Worm (Caenorhabditis elegans): ENCODE measurements around the gene scl-2.

DNA sequence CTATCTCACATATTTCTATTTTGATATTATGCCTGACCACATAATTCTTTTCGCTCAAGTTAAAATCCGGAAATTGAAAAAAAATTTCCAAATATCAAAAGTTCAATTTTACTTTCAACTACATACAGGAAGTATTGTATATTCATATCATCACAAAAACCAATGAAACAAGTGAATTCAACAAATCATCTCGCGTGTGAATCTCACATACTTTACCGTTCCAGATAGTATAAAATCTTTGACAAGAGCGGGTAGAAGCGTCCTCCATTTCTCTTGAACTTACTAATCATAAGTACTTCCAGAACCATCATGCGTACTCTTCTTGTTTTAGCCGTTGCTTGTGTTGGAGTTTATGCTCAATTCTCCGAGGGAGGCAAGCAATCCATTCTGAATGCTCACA, 13.9 kb downstream of the scl-2 start, which contains the start of gene scl-8:
- TF ChIP-seq skn-1 (tag; optimal IDR thresholded peaks at IDR 0.05) = no peak
- TF ChIP-seq ZK546.5 (tag; optimal IDR thresholded peaks at IDR 0.05) = no peak

Measured in whole organism, L3 larva.